Fruit fly (Drosophila melanogaster) S2 (cell line): Measurements from ENCODE around the gene CG13315.

ENCODE experiments used
- CG8478 ChIP-seq: fragments of >200 bp; optimal IDR thresholded peaks from 2 replicates; lab custom pipeline; 2018
- CTCF ChIP-seq, 2 experiments: fragments of >200 bp; optimal IDR thresholded peaks; 2 replicates each; lab custom pipeline; 2018

dm6 chr3L:9135792-9136191 lies 39.1 kb downstream of the CG13315 start:
- TF ChIP-seq CG8478 (lab: Kevin White, UChicago) (no peak), CTCF (optimal IDR thresholded peaks at IDR 0.05; lab: Kevin White, UChicago) (no peak)
